Worm (Caenorhabditis elegans): Measurements from ENCODE around the gene ZK1248.11.

The ZK1248.11 gene

ce11 chrII:5873564-5874070 is 45.2 kb upstream of the ZK1248.11 start, which contains the start of gene tex-2 (continued):
- no peak for TF ChIP-seq daf-16 (GFP tag; optimal IDR thresholded peaks at IDR 0.05)
- TF ChIP-seq daf-16 (tag; optimal IDR thresholded peaks at IDR 0.05), result peak; percentile 64
- no peak for TF ChIP-seq nhr-111 (GFP tag; optimal IDR thresholded peaks at IDR 0.05)
- TF ChIP-seq mdl-1 (tag; optimal IDR thresholded peaks at IDR 0.05), result peak in 1 of 2 experiments; percentile 24
- peak; percentile 10 for TF ChIP-seq lin-13 (GFP tag; optimal IDR thresholded peaks at IDR 0.05)
- TF ChIP-seq lir-3 (tag; optimal IDR thresholded peaks at IDR 0.05), result no peak
- TF ChIP-seq mxl-3 (GFP tag; optimal IDR thresholded peaks at IDR 0.05), result no peak
- TF ChIP-seq T20F7.1 (GFP tag; optimal IDR thresholded peaks at IDR 0.05), result peak; percentile 68
- TF ChIP-seq mes-2 (tag; optimal IDR thresholded peaks at IDR 0.05; ENCODE audit: poor library complexity, severe bottlenecking), result peak; percentile 71
- peak; percentile 88 for TF ChIP-seq lin-38 (GFP tag; IDR thresholded peaks at IDR 0.05)
- TF ChIP-seq hlh-11 (tag; optimal IDR thresholded peaks at IDR 0.05), result peak; percentile 72
- TF ChIP-seq hif-1 (tag; optimal IDR thresholded peaks at IDR 0.05), result peak in 1 of 2 experiments; percentile 14
- no peak for TF ChIP-seq ceh-62 (tag; optimal IDR thresholded peaks at IDR 0.05)
- peak; percentile 53 for TF ChIP-seq mep-1 (tag; optimal IDR thresholded peaks at IDR 0.05)
- peak; percentile 26 for TF ChIP-seq pqm-1 (tag; optimal IDR thresholded peaks at IDR 0.05)
- TF ChIP-seq snpc-4 (tag; optimal IDR thresholded peaks at IDR 0.05), result no peak
- TF ChIP-seq Y48G9A.11 (GFP tag; IDR thresholded peaks at IDR 0.05), result no peak
- TF ChIP-seq lim-7 (GFP tag; IDR thresholded peaks at IDR 0.05), result no peak

ce11 chrII:5872414-5872813 is 44.0 kb upstream of the ZK1248.11 start:
- no peak for TF ChIP-seq daf-16 (GFP tag; optimal IDR thresholded peaks at IDR 0.05)
- TF ChIP-seq daf-16 (tag; optimal IDR thresholded peaks at IDR 0.05), result peak; percentile 56
- peak; percentile 16 for TF ChIP-seq hlh-11 (tag; optimal IDR thresholded peaks at IDR 0.05)
- no peak for TF ChIP-seq hlh-30 (tag; optimal IDR thresholded peaks at IDR 0.05; ENCODE audit: insufficient read depth)
- no peak for TF ChIP-seq lin-1 (GFP tag; IDR thresholded peaks at IDR 0.05)
- no peak for TF ChIP-seq arid-1 (GFP tag; conservative IDR thresholded peaks at IDR 0.05)
- TF ChIP-seq dve-1 (tag; optimal IDR thresholded peaks at IDR 0.05; ENCODE audit: insufficient read depth), result peak; percentile 0
- peak; percentile 76 for TF ChIP-seq nhr-28 (tag; optimal IDR thresholded peaks at IDR 0.05)
- peak; percentile 25 for TF ChIP-seq pqm-1 (tag; optimal IDR thresholded peaks at IDR 0.05)
- TF ChIP-seq hif-1 (tag; optimal IDR thresholded peaks at IDR 0.05), result no peak

- TF ChIP-seq ceh-20 (GFP tag; IDR thresholded peaks at IDR 0.05) (peak; percentile 35; the same call in 1 of the 2 replicates), F44E2.7 (GFP tag; IDR thresholded peaks at IDR 0.05) (no peak), unc-62 (GFP tag; optimal IDR thresholded peaks at IDR 0.05 in 1 of 2) (peak in 1 of 2 experiments; percentile 93), unc-62 (tag; optimal IDR thresholded peaks at IDR 0.05) (no peak)
Observed at ce11 chrII:5871508-5871907, 43.1 kb upstream of the ZK1248.11 start.

ce11 chrII:5866920-5867319 is 38.5 kb upstream of the ZK1248.11 start:
- TF ChIP-seq set-16 (GFP tag; IDR thresholded peaks at IDR 0.05), result no peak
- TF ChIP-seq lsy-2 (tag; optimal IDR thresholded peaks at IDR 0.05), result no peak
- TF ChIP-seq ama-1 (optimal IDR thresholded peaks at IDR 0.05), result peak; percentile 36
- TF ChIP-seq nhr-28 (tag; optimal IDR thresholded peaks at IDR 0.05), result peak; percentile 24
- 0 out of 2 replicates have a peak, but pooled peaks have one; percentile 20 for TF ChIP-seq php-3 (GFP tag; IDR thresholded peaks at IDR 0.05)
- peak; percentile 35 for TF ChIP-seq mes-2 (tag; optimal IDR thresholded peaks at IDR 0.05; ENCODE audit: poor library complexity, severe bottlenecking)
- TF ChIP-seq nhr-10 (tag; optimal IDR thresholded peaks at IDR 0.05), result no peak
